Fruit fly (Drosophila melanogaster) whole organism, embryonic: Measurements from ENCODE around the gene SecS.

ENCODE experiments used
- Asciz ChIP-seq: fragments of 200-800 bp; sonication (Bioruptor generic); optimal IDR thresholded peaks from 2 replicates; lab custom pipeline; 2017; ENCODE audit warnings: missing biosample characterization, mild to moderate bottlenecking, missing genetic modification characterization, missing genetic modification reagents
- BtbVII ChIP-seq: fragments of 200-800 bp; sonication (Bioruptor generic); optimal IDR thresholded peaks from 3 replicates; lab custom pipeline; 2017; ENCODE audit warnings: missing biosample characterization, mild to moderate bottlenecking, missing genetic modification characterization
- CG11456 ChIP-seq: fragments of 200-800 bp; sonication (Bioruptor generic); IDR thresholded peaks from 3 replicates; pipeline ENCODE4 v1.3.6; 2022; ENCODE audit warnings: missing biosample characterization, missing genetic modification characterization
- CG11723 ChIP-seq: fragments of 200-800 bp; sonication (Bioruptor generic); optimal IDR thresholded peaks from 2 replicates; lab custom pipeline; 2017; ENCODE audit warnings: missing biosample characterization, mild to moderate bottlenecking, missing genetic modification characterization
- CG12104 ChIP-seq: fragments of 200-800 bp; sonication (Bioruptor generic); optimal IDR thresholded peaks from 3 replicates; lab custom pipeline; 2016; ENCODE audit warnings: missing biosample characterization, missing genetic modification characterization
- CG12236 ChIP-seq: fragments of 200-800 bp; sonication (Bioruptor generic); optimal IDR thresholded peaks from 2 replicates; lab custom pipeline; 2016; ENCODE audit warnings: missing biosample characterization, missing genetic modification characterization
- CG12659 ChIP-seq: fragments of 200-800 bp; sonication (Bioruptor generic); optimal IDR thresholded peaks from 3 replicates; lab custom pipeline; 2017; ENCODE audit warnings: mild to moderate bottlenecking, missing biosample characterization, missing genetic modification reagents, missing genetic modification characterization
- CG12769 ChIP-seq: fragments of 200-800 bp; sonication (Bioruptor generic); optimal IDR thresholded peaks from 2 replicates; lab custom pipeline; 2019; ENCODE audit warnings: missing biosample characterization, mild to moderate bottlenecking, missing genetic modification characterization, moderate library complexity
- CG12942 ChIP-seq: fragments of 200-800 bp; sonication (Bioruptor generic); optimal IDR thresholded peaks from 3 replicates; lab custom pipeline; 2016; ENCODE audit warnings: missing biosample characterization, missing genetic modification characterization
- CG13287 ChIP-seq: fragments of 200-800 bp; sonication (Bioruptor generic); IDR thresholded peaks from 2 replicates; pipeline ENCODE4 v1.3.6; 2022; ENCODE audit warnings: missing biosample characterization, missing genetic modification characterization; ENCODE audit not compliant: partially characterized antibody
- CG13296 ChIP-seq: fragments of 200-800 bp; sonication (Bioruptor generic); optimal IDR thresholded peaks from 3 replicates; lab custom pipeline; 2018; ENCODE audit warnings: missing biosample characterization, mild to moderate bottlenecking, missing genetic modification characterization
- CG14667 ChIP-seq: fragments of 200-800 bp; sonication (Bioruptor generic); IDR thresholded peaks from 2 replicates; pipeline ENCODE4 v1.3.6; 2022; ENCODE audit warnings: missing biosample characterization, missing genetic modification characterization
- CG17359 ChIP-seq: fragments of 200-800 bp; sonication (Bioruptor generic); optimal IDR thresholded peaks from 3 replicates; lab custom pipeline; 2018; ENCODE audit warnings: missing biosample characterization, mild to moderate bottlenecking, missing genetic modification characterization, moderate library complexity
- CG17568 ChIP-seq: fragments of 200-800 bp; sonication (Bioruptor generic); optimal IDR thresholded peaks from 2 replicates; lab custom pipeline; 2018; ENCODE audit warnings: missing biosample characterization, mild to moderate bottlenecking, missing genetic modification characterization, moderate library complexity
- CG18599 ChIP-seq: fragments of 200-800 bp; sonication (Bioruptor generic); optimal IDR thresholded peaks from 3 replicates; lab custom pipeline; 2017; ENCODE audit warnings: missing biosample characterization, missing genetic modification characterization, mild to moderate bottlenecking, moderate library complexity, missing genetic modification reagents
- CG3995 ChIP-seq: fragments of 200-800 bp; sonication (Bioruptor generic); optimal IDR thresholded peaks from 3 replicates; lab custom pipeline; 2016; ENCODE audit warnings: missing biosample characterization, missing genetic modification characterization
- CG6654 ChIP-seq: fragments of 200-800 bp; sonication (Bioruptor generic); optimal IDR thresholded peaks from 2 replicates; lab custom pipeline; 2017; ENCODE audit warnings: missing biosample characterization, mild to moderate bottlenecking, missing genetic modification characterization
- CG6765 ChIP-seq: fragments of 200-800 bp; sonication (Bioruptor generic); optimal IDR thresholded peaks from 3 replicates; lab custom pipeline; 2017; ENCODE audit warnings: missing biosample characterization, mild to moderate bottlenecking, missing genetic modification characterization
- CG8388 ChIP-seq: fragments of 200-800 bp; sonication (Bioruptor generic); optimal IDR thresholded peaks from 2 replicates; lab custom pipeline; 2019; ENCODE audit warnings: missing biosample characterization, mild to moderate bottlenecking, missing genetic modification characterization, moderate library complexity
- CG8765 ChIP-seq: fragments of 200-800 bp; sonication (Bioruptor generic); IDR thresholded peaks from 2 replicates; pipeline ENCODE4 v1.3.6; 2022; ENCODE audit warnings: missing biosample characterization, missing genetic modification characterization
- Camta ChIP-seq: fragments of 200-800 bp; sonication (Bioruptor generic); optimal IDR thresholded peaks from 2 replicates; lab custom pipeline; 2016; ENCODE audit warnings: missing biosample characterization, missing genetic modification characterization
- Chrac-16 ChIP-seq: fragments of 200-800 bp; sonication (Bioruptor generic); optimal IDR thresholded peaks from 3 replicates; lab custom pipeline; 2016; ENCODE audit warnings: missing biosample characterization, missing genetic modification characterization
- D19B ChIP-seq: fragments of 200-800 bp; sonication (Bioruptor generic); optimal IDR thresholded peaks from 2 replicates; lab custom pipeline; 2017; ENCODE audit warnings: missing biosample characterization, mild to moderate bottlenecking, missing genetic modification characterization
- Deaf1 ChIP-seq: fragments of 200-800 bp; optimal IDR thresholded peaks from 3 replicates; lab custom pipeline; 2019; ENCODE audit warnings: missing biosample characterization, mild to moderate bottlenecking, missing genetic modification characterization, moderate library complexity
- Fer1 ChIP-seq: fragments of 200-800 bp; sonication (Bioruptor generic); optimal IDR thresholded peaks from 2 replicates; lab custom pipeline; 2017; ENCODE audit warnings: missing biosample characterization, mild to moderate bottlenecking, missing genetic modification characterization
- HLH4C ChIP-seq: fragments of 200-800 bp; sonication (Bioruptor generic); IDR thresholded peaks from 3 replicates; pipeline ENCODE4 v1.3.6; 2022; ENCODE audit warnings: missing biosample characterization, missing genetic modification characterization; ENCODE audit not compliant: partially characterized antibody
- MBD-R2 ChIP-seq: fragments of 200-800 bp; sonication (Bioruptor generic); IDR thresholded peaks from 2 replicates; pipeline ENCODE4 v1.3.6; 2022; ENCODE audit warnings: missing biosample characterization, missing genetic modification characterization
- Mes4 ChIP-seq: fragments of 200-800 bp; sonication (Bioruptor generic); optimal IDR thresholded peaks from 2 replicates; lab custom pipeline; 2016; ENCODE audit warnings: missing biosample characterization, missing genetic modification characterization
- Myb ChIP-seq: fragments of 200-800 bp; sonication (Bioruptor generic); optimal IDR thresholded peaks from 2 replicates; lab custom pipeline; 2016; ENCODE audit warnings: missing biosample characterization, missing genetic modification characterization
- NFAT ChIP-seq: fragments of 200-800 bp; sonication (Bioruptor generic); IDR thresholded peaks from 2 replicates; pipeline ENCODE4 v1.3.6; 2022; ENCODE audit warnings: missing biosample characterization, missing genetic modification characterization
- NfI ChIP-seq: fragments of 200-800 bp; sonication (Bioruptor generic); optimal IDR thresholded peaks from 3 replicates; lab custom pipeline; 2018; ENCODE audit warnings: missing biosample characterization, mild to moderate bottlenecking, missing genetic modification characterization, moderate library complexity
- Vsx1 ChIP-seq: fragments of 200-800 bp; sonication (Bioruptor generic); optimal IDR thresholded peaks from 2 replicates; lab custom pipeline; 2017; ENCODE audit warnings: missing biosample characterization, mild to moderate bottlenecking, missing genetic modification characterization, missing genetic modification reagents
- ash1 ChIP-seq: fragments of 200-800 bp; sonication (Bioruptor generic); optimal IDR thresholded peaks from 2 replicates; lab custom pipeline; 2018; ENCODE audit warnings: missing biosample characterization, mild to moderate bottlenecking, missing genetic modification characterization
- cg ChIP-seq: fragments of 200-800 bp; sonication (Bioruptor generic); optimal IDR thresholded peaks from 3 replicates; lab custom pipeline; 2019; ENCODE audit warnings: missing biosample characterization, mild to moderate bottlenecking, missing genetic modification characterization, moderate library complexity
- disco-r ChIP-seq: fragments of 200-800 bp; sonication (Bioruptor generic); optimal IDR thresholded peaks from 2 replicates; lab custom pipeline; 2016; ENCODE audit warnings: missing biosample characterization, missing genetic modification characterization
- eyg ChIP-seq: fragments of 200-800 bp; sonication (Bioruptor generic); optimal IDR thresholded peaks from 3 replicates; lab custom pipeline; 2016; ENCODE audit warnings: missing biosample characterization, missing genetic modification characterization
- h ChIP-seq: fragments of >200 bp; optimal IDR thresholded peaks from 2 replicates; lab custom pipeline; 2017
- ken ChIP-seq: fragments of 200-800 bp; sonication (Bioruptor generic); IDR thresholded peaks from 3 replicates; pipeline ENCODE4 v1.3.6; 2022; ENCODE audit warnings: missing biosample characterization, missing genetic modification characterization
- klu ChIP-seq: fragments of 200-800 bp; sonication (Bioruptor generic); IDR thresholded peaks from 2 replicates; pipeline ENCODE4 v1.3.6; 2022; ENCODE audit warnings: missing biosample characterization, missing genetic modification characterization
- lov ChIP-seq, 2 experiments: fragments of 200-800 bp in 1 of 2; fragments of >200 bp in 1 of 2; sonication (Bioruptor generic) in 1 of 2; IDR thresholded peaks in 1 of 2; optimal IDR thresholded peaks in 1 of 2; 2 replicates in 1 of 2; 3 replicates in 1 of 2; pipeline versions ENCODE4 v1.3.6 to Lab custom; 2017 to 2022; ENCODE audit warnings: missing biosample characterization in 1 of 2, missing genetic modification characterization in 1 of 2
- nerfin-2 ChIP-seq: fragments of 200-800 bp; sonication (Bioruptor generic); IDR thresholded peaks from 2 replicates; pipeline ENCODE4 v1.3.6; 2022; ENCODE audit warnings: missing biosample characterization, missing genetic modification characterization; ENCODE audit not compliant: partially characterized antibody
- pfk ChIP-seq: fragments of 200-800 bp; sonication (Bioruptor generic); optimal IDR thresholded peaks from 2 replicates; lab custom pipeline; 2018; ENCODE audit warnings: missing biosample characterization, mild to moderate bottlenecking, missing genetic modification characterization, moderate library complexity
- pnt ChIP-seq: fragments of 200-800 bp; sonication (Bioruptor generic); optimal IDR thresholded peaks from 3 replicates; lab custom pipeline; 2016; ENCODE audit warnings: missing biosample characterization, missing genetic modification characterization
- sens ChIP-seq: fragments of 200-800 bp; sonication (Bioruptor generic); peaks from one replicate; lab custom pipeline; 2016; ENCODE audit warnings: missing biosample characterization, missing genetic modification characterization
- slp2 ChIP-seq: fragments of 200-800 bp; sonication (Bioruptor generic); optimal IDR thresholded peaks from 2 replicates; lab custom pipeline; 2016; ENCODE audit warnings: missing biosample characterization, missing genetic modification characterization
- tap ChIP-seq: fragments of 200-800 bp; optimal IDR thresholded peaks from 3 replicates; lab custom pipeline; 2019; ENCODE audit warnings: missing biosample characterization, mild to moderate bottlenecking, missing genetic modification characterization, moderate library complexity
- tin ChIP-seq: fragments of 200-800 bp; sonication (Bioruptor generic); optimal IDR thresholded peaks from 3 replicates; lab custom pipeline; 2016; ENCODE audit warnings: missing biosample characterization, missing genetic modification characterization
- trh ChIP-seq: fragments of 200-800 bp; sonication (Bioruptor generic); optimal IDR thresholded peaks from 2 replicates; lab custom pipeline; 2016; ENCODE audit warnings: missing biosample characterization, missing genetic modification characterization
- unc-4 ChIP-seq: fragments of 200-800 bp; sonication (Bioruptor generic); IDR thresholded peaks from 2 replicates; pipeline ENCODE4 v1.3.6; 2022; ENCODE audit warnings: missing biosample characterization, missing genetic modification characterization; ENCODE audit not compliant: partially characterized antibody

Gene SecS

DNA sequence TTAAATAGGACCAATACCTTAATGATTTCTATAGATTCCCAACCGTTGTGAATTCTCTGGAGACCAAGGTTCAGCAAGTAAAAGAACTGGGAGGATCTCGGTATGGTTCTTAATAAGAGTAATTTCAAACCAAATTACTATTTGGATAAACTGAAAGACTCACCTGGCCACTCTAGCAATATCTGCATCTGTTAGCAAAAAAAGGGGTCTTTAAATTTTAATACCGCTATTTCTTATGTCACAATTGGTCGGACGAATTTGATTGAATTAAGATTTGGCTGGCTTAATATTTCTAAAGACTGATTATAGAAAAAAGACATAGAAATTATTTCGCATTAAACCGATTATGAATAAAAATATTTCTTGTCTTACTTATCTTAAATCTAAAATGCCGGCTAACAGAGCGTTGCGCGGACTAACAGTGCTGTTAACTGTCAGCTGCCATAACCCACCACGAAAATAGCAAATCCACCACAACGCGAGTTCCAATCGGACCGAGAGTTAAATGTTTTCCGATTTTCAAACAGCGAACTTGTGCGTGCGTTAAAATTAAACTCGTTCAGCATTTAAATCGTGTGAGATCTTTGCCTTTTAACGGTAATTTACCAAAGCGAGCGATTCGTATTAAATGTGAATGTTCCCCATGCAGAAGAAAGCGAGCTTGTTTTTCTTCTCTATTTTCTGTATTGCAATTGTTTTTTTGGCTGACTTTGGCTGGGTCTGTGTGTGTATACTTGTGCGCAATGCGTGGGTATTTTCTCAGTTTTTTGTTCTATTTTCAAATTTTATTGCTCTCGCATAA is 30.4 kb upstream of the SecS start, which contains the start of gene CRMP (continued):
- TF ChIP-seq CG13296 = peak; percentile 26
- no peak for TF ChIP-seq CG12236 (GFP tag; lab: Kevin White, UChicago)
- no peak for TF ChIP-seq CG8388
- no peak for TF ChIP-seq disco-r
- TF ChIP-seq nerfin-2 (GFP tag; lab: Robert Waterston, UW) = no peak
- no peak for TF ChIP-seq CG8765
- TF ChIP-seq Fer1 (GFP tag; lab: Kevin White, UChicago) = peak; percentile 36
- no peak for TF ChIP-seq D19B (GFP tag; lab: Kevin White, UChicago)
- no peak for TF ChIP-seq h (lab: Kevin White, UChicago)
- TF ChIP-seq CG11456 (GFP tag; lab: Robert Waterston, UW) = no peak
- peak; percentile 4 for TF ChIP-seq Asciz (GFP tag; lab: Kevin White, UChicago)
- no peak for TF ChIP-seq HLH4C (GFP tag; lab: Robert Waterston, UW)
- TF ChIP-seq CG13287 (GFP tag; lab: Robert Waterston, UW) = peak; percentile 59
- TF ChIP-seq CG3995 (GFP tag; lab: Kevin White, UChicago) = no peak
- TF ChIP-seq Camta = no peak
- no peak for TF ChIP-seq NFAT (GFP tag; lab: Robert Waterston, UW)
- no peak for TF ChIP-seq tap (tag; lab: Kevin White, UChicago)
- no peak for TF ChIP-seq CG12942 (GFP tag; lab: Kevin White, UChicago)
- no peak for TF ChIP-seq NfI (GFP tag; lab: Kevin White, UChicago)
- TF ChIP-seq slp2 = no peak
- no peak for TF ChIP-seq CG12769 (tag; lab: Kevin White, UChicago)
- no peak for TF ChIP-seq CG6654 (GFP tag; lab: Kevin White, UChicago)
- peak; percentile 7 for TF ChIP-seq sens
- TF ChIP-seq Mes4 (GFP tag; lab: Kevin White, UChicago) = no peak
- no peak for TF ChIP-seq MBD-R2
- peak; percentile 60 for TF ChIP-seq Myb (GFP tag; lab: Kevin White, UChicago)
- TF ChIP-seq klu (GFP tag; lab: Robert Waterston, UW) = no peak
- peak; percentile 40 for TF ChIP-seq CG6765 (GFP tag; lab: Kevin White, UChicago)
- no peak for TF ChIP-seq Vsx1 (GFP tag; lab: Kevin White, UChicago)
- peak; percentile 49 for TF ChIP-seq CG17568
- no peak; the same call in 1 of the 2 replicates for TF ChIP-seq unc-4 (GFP tag; lab: Robert Waterston, UW)
- TF ChIP-seq CG11723 (GFP tag; lab: Kevin White, UChicago) = no peak
- TF ChIP-seq BtbVII = no peak
- TF ChIP-seq CG14667 (GFP tag; lab: Robert Waterston, UW) = no peak
- no peak for TF ChIP-seq pfk (GFP tag; lab: Kevin White, UChicago)
- TF ChIP-seq CG12104 (GFP tag; lab: Kevin White, UChicago) = no peak
- no peak for TF ChIP-seq eyg (GFP tag; lab: Kevin White, UChicago)
- TF ChIP-seq cg (GFP tag; lab: Kevin White, UChicago) = peak; percentile 44
- no peak for TF ChIP-seq lov (optimal IDR thresholded peaks at IDR 0.05; lab: Kevin White, UChicago)
- no peak for TF ChIP-seq lov (GFP tag; IDR thresholded peaks at IDR 0.05; lab: Robert Waterston, UW)
- TF ChIP-seq tin (GFP tag; lab: Kevin White, UChicago) = no peak
- no peak for TF ChIP-seq trh
- TF ChIP-seq CG12659 (GFP tag; lab: Kevin White, UChicago) = peak; percentile 25
- no peak for TF ChIP-seq CG18599 (GFP tag; lab: Kevin White, UChicago)
- no peak for TF ChIP-seq CG17359 (tag; lab: Kevin White, UChicago)
- TF ChIP-seq pnt (GFP tag; lab: Kevin White, UChicago) = no peak
- TF ChIP-seq Deaf1 (tag; lab: Kevin White, UChicago) = peak; percentile 62
- TF ChIP-seq Chrac-16 (GFP tag; lab: Kevin White, UChicago) = no peak
- TF ChIP-seq ken (GFP tag; lab: Robert Waterston, UW) = no peak
- no peak for TF ChIP-seq ash1 (GFP tag; lab: Kevin White, UChicago)
